Fruit fly (Drosophila melanogaster): ENCODE data around the gene CG4789.
A peak's percentile ranks its signal among the peaks of the same experiment; 100 is the strongest.

Gene CG4789

dm6 chrX:16815168-16815567, 14.4 kb downstream of the CG4789 start (continued):
- TF ChIP-seq sd (tag; optimal IDR thresholded peaks at IDR 0.05) (no peak), Atf3 (GFP tag; optimal IDR thresholded peaks at IDR 0.05) (no peak), Sin3A (optimal IDR thresholded peaks at IDR 0.05) (no peak), Dad (GFP tag; optimal IDR thresholded peaks at IDR 0.05) (no peak), mirr (GFP tag; optimal IDR thresholded peaks at IDR 0.05) (no peak), prd (optimal IDR thresholded peaks at IDR 0.05) (no peak), prd (GFP tag; IDR thresholded peaks at IDR 0.05) (peak; percentile 28; the same call in 1 of the 3 replicates), chm (GFP tag; IDR thresholded peaks at IDR 0.05) (no peak)

dm6 chrX:16816500-16816899, 15.8 kb downstream of the CG4789 start:
- TF ChIP-seq ssp (GFP tag; IDR thresholded peaks at IDR 0.05) (no peak), CG31365 (tag; optimal IDR thresholded peaks at IDR 0.05) (no peak), NC2α (GFP tag; optimal IDR thresholded peaks at IDR 0.05) (no peak), Poxn (GFP tag; IDR thresholded peaks at IDR 0.05) (no peak), Mrtf (GFP tag; IDR thresholded peaks at IDR 0.05) (no peak), unpg (GFP tag; optimal IDR thresholded peaks at IDR 0.05) (no peak), pho (GFP tag; optimal IDR thresholded peaks at IDR 0.05) (no peak), gsb (GFP tag; IDR thresholded peaks at IDR 0.05) (no peak), C15 (GFP tag; IDR thresholded peaks at IDR 0.05) (no peak), CG8944 (GFP tag; optimal IDR thresholded peaks at IDR 0.05) (no peak), croc (GFP tag; conservative IDR thresholded peaks at IDR 0.05) (no peak), slp2 (GFP tag; optimal IDR thresholded peaks at IDR 0.05) (no peak), Ets65A (GFP tag) (peak; percentile 7), sens-2 (GFP tag; IDR thresholded peaks at IDR 0.05) (no peak), Scr (GFP tag; IDR thresholded peaks at IDR 0.05; ENCODE audit: partially characterized antibody) (no peak), Hr3 (GFP tag; optimal IDR thresholded peaks at IDR 0.05) (no peak), Tbp (GFP tag; optimal IDR thresholded peaks at IDR 0.05) (no peak), Optix (GFP tag; IDR thresholded peaks at IDR 0.05) (no peak), hb (GFP tag; IDR thresholded peaks at IDR 0.05; ENCODE audit: partially characterized antibody) (no peak), Atf3 (GFP tag; optimal IDR thresholded peaks at IDR 0.05) (no peak), CG10654 (GFP tag; optimal IDR thresholded peaks at IDR 0.05) (no peak), Xbp1 (GFP tag; optimal IDR thresholded peaks at IDR 0.05) (no peak), CrebB (tag; optimal IDR thresholded peaks at IDR 0.05) (no peak), Myb (GFP tag; optimal IDR thresholded peaks at IDR 0.05) (no peak), Six4 (GFP tag; optimal IDR thresholded peaks at IDR 0.05) (no peak), ATbp (GFP tag; optimal IDR thresholded peaks at IDR 0.05) (no peak), CG18262 (tag; optimal IDR thresholded peaks at IDR 0.05) (peak; percentile 2), CG9817 (tag; optimal IDR thresholded peaks at IDR 0.05) (no peak), chm (GFP tag; IDR thresholded peaks at IDR 0.05) (no peak), yki (optimal IDR thresholded peaks at IDR 0.05) (no peak), CG17361 (GFP tag; IDR thresholded peaks at IDR 0.05) (peak; percentile 33; the same call in 1 of the 3 replicates), Nf-YA (GFP tag; IDR thresholded peaks at IDR 0.05) (no peak), Max (GFP tag; optimal IDR thresholded peaks at IDR 0.05) (no peak), row (GFP tag; IDR thresholded peaks at IDR 0.05) (peak; percentile 56), Dbx (GFP tag; IDR thresholded peaks at IDR 0.05) (no peak), repo (GFP tag; optimal IDR thresholded peaks at IDR 0.05) (no peak), CG2199 (GFP tag; IDR thresholded peaks at IDR 0.05) (no peak), gem (tag; optimal IDR thresholded peaks at IDR 0.05) (peak; percentile 8), CG7271 (tag; optimal IDR thresholded peaks at IDR 0.05) (no peak), sim (GFP tag; IDR thresholded peaks at IDR 0.05) (peak; percentile 37; the same call in 1 of the 2 replicates), Meics (GFP tag; optimal IDR thresholded peaks at IDR 0.05) (no peak), Gsc (GFP tag; IDR thresholded peaks at IDR 0.05) (no peak), CG13624 (GFP tag; optimal IDR thresholded peaks at IDR 0.05) (no peak), dm (GFP tag; optimal IDR thresholded peaks at IDR 0.05) (no peak), Adf1 (GFP tag; IDR thresholded peaks at IDR 0.05) (peak; percentile 83), CG32772 (GFP tag; IDR thresholded peaks at IDR 0.05) (no peak), CG11560 (tag; IDR thresholded peaks at IDR 0.05) (no peak)

Data from whole organism, embryonic.